Fruit fly (Drosophila melanogaster): ENCODE data around the gene Ir68a.

Ir68a gene

dm6 chr3L:11256147-11256971 is 20.3 kb upstream of the Ir68a start (continued):
- peak; percentile 55 for TF ChIP-seq psq (GFP tag; optimal IDR thresholded peaks at IDR 0.05)
- TF ChIP-seq CG1602 (GFP tag; optimal IDR thresholded peaks at IDR 0.05), result peak; percentile 76
- no peak for TF ChIP-seq exex (tag; optimal IDR thresholded peaks at IDR 0.05)
- TF ChIP-seq Jarid2 (GFP tag; optimal IDR thresholded peaks at IDR 0.05), result peak; percentile 46
- TF ChIP-seq CG11085 (GFP tag; IDR thresholded peaks at IDR 0.05), result peak; percentile 74
- TF ChIP-seq E2f1 (GFP tag; IDR thresholded peaks at IDR 0.05), result peak; percentile 62
- TF ChIP-seq Bgb (GFP tag; IDR thresholded peaks at IDR 0.05; ENCODE audit: partially characterized antibody), result peak; percentile 71
- peak; percentile 6 for TF ChIP-seq CG17802 (tag; optimal IDR thresholded peaks at IDR 0.05)
- TF ChIP-seq corto (GFP tag; optimal IDR thresholded peaks at IDR 0.05), result no peak
- TF ChIP-seq CG7357 (GFP tag; IDR thresholded peaks at IDR 0.05), result peak; percentile 56; the same call in 1 of the 3 replicates
- TF ChIP-seq HHEX (GFP tag; optimal IDR thresholded peaks at IDR 0.05), result peak; percentile 73
- peak; percentile 8 for TF ChIP-seq Sry-δ (GFP tag; optimal IDR thresholded peaks at IDR 0.05)
- TF ChIP-seq tio (GFP tag; optimal IDR thresholded peaks at IDR 0.05), result peak; percentile 80
- TF ChIP-seq Dref (GFP tag; IDR thresholded peaks at IDR 0.05), result no peak
- TF ChIP-seq CG10209 (GFP tag; optimal IDR thresholded peaks at IDR 0.05), result peak; percentile 81
- no peak; the same call in 1 of the 2 replicates for TF ChIP-seq CG4404 (GFP tag; IDR thresholded peaks at IDR 0.05)
- peak; percentile 57; the same call in 1 of the 2 replicates for TF ChIP-seq Adf1 (GFP tag; IDR thresholded peaks at IDR 0.05)
- TF ChIP-seq Hr3 (GFP tag; optimal IDR thresholded peaks at IDR 0.05), result peak; percentile 80
- peak; percentile 77 for TF ChIP-seq rib (GFP tag; IDR thresholded peaks at IDR 0.05)
- peak; percentile 64 for TF ChIP-seq CG6654 (GFP tag; optimal IDR thresholded peaks at IDR 0.05)
- no peak for TF ChIP-seq CG3726 (GFP tag; IDR thresholded peaks at IDR 0.05)
- no peak for TF ChIP-seq pita (GFP tag; optimal IDR thresholded peaks at IDR 0.05)
- TF ChIP-seq CG3163 (GFP tag; optimal IDR thresholded peaks at IDR 0.05), result peak; percentile 10
- peak; percentile 54 for TF ChIP-seq CG17328 (GFP tag; IDR thresholded peaks at IDR 0.05)
- peak; percentile 72; the same call in 1 of the 2 replicates for TF ChIP-seq amos (GFP tag; IDR thresholded peaks at IDR 0.05; ENCODE audit: partially characterized antibody)
- peak; percentile 60 for TF ChIP-seq Hsf (GFP tag; optimal IDR thresholded peaks at IDR 0.05)
- TF ChIP-seq CG8478 (optimal IDR thresholded peaks at IDR 0.05), result no peak
- TF ChIP-seq cato (GFP tag; optimal IDR thresholded peaks at IDR 0.05; ENCODE audit: borderline replicate concordance), result peak; percentile 67
- TF ChIP-seq H2.0 (GFP tag; IDR thresholded peaks at IDR 0.05), result peak; percentile 58
- peak; percentile 63 for TF ChIP-seq H15 (GFP tag; IDR thresholded peaks at IDR 0.05)
- peak; percentile 5 for TF ChIP-seq CG7987 (GFP tag; optimal IDR thresholded peaks at IDR 0.05)
- peak; percentile 70 for TF ChIP-seq Nf-YB (GFP tag; optimal IDR thresholded peaks at IDR 0.05)
- peak; percentile 71 for TF ChIP-seq seq (GFP tag; IDR thresholded peaks at IDR 0.05)
- TF ChIP-seq chif (GFP tag; optimal IDR thresholded peaks at IDR 0.05), result peak in 1 of 2 experiments; percentile 47
- peak; percentile 84 for TF ChIP-seq CG10147 (GFP tag; optimal IDR thresholded peaks at IDR 0.05)
- TF ChIP-seq CG8281 (tag; optimal IDR thresholded peaks at IDR 0.05), result peak; percentile 51
- peak; percentile 64; the same call in 1 of the 2 replicates for TF ChIP-seq CG9215 (GFP tag; IDR thresholded peaks at IDR 0.05)
- TF ChIP-seq Gsc (GFP tag; IDR thresholded peaks at IDR 0.05), result no peak
- peak; percentile 76 for TF ChIP-seq odd (GFP tag; optimal IDR thresholded peaks at IDR 0.05)
- TF ChIP-seq repo (GFP tag; optimal IDR thresholded peaks at IDR 0.05), result no peak
- peak; percentile 74 for TF ChIP-seq nerfin-1 (tag; optimal IDR thresholded peaks at IDR 0.05)
- peak; percentile 25 for TF ChIP-seq Dek (tag; optimal IDR thresholded peaks at IDR 0.05)
- TF ChIP-seq zen (tag; optimal IDR thresholded peaks at IDR 0.05), result peak; percentile 74
- TF ChIP-seq twi (tag; optimal IDR thresholded peaks at IDR 0.05), result peak; percentile 65
- TF ChIP-seq lab (GFP tag; optimal IDR thresholded peaks at IDR 0.05), result peak; percentile 78
- TF ChIP-seq CG8359 (GFP tag; optimal IDR thresholded peaks at IDR 0.05; ENCODE audit: borderline replicate concordance), result peak; percentile 74
- TF ChIP-seq CG6765 (GFP tag; optimal IDR thresholded peaks at IDR 0.05), result peak; percentile 60
- TF ChIP-seq CG11695 (GFP tag; IDR thresholded peaks at IDR 0.05), result peak; percentile 71; the same call in 2 of the 3 replicates

Data from whole organism, embryonic.